Worm (Caenorhabditis elegans): ENCODE measurements around the gene akap-1.
A peak's percentile ranks its signal among the peaks of the same experiment; 100 is the strongest.

Gene akap-1

DNA sequence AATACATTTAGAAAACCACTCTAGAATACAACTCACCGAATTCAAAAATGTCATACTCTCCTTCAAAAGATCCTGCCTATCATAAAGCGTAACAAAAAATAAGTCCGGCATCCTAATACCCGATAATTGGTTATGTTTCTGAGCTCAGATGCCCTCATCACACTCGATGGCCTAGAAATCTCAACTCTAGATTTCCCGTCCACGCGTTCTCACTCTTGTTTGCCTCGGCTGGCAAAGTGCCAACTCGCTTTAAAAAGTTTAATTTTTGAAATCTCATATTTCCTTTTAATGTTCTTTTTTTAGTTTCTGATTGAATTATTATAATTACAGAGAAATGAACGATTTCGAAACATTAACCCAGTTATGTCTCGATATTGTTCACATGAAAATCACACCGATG lies 14.5 kb downstream of the akap-1 start, which contains the start of the genes C56G2.15 and thoc-2:
TSS of gene C56G2.15 (minus strand) at position 188 of the 400 bp plus-strand sequence.
TSS of gene thoc-2 (plus strand) at position 331 of the 400 bp plus-strand sequence.
- TF ChIP-seq lin-14 (GFP tag; optimal IDR thresholded peaks at IDR 0.05) = peak; percentile 41
- peak; percentile 18 to 37 for TF ChIP-seq lsy-2 (tag; optimal IDR thresholded peaks at IDR 0.05)
- no peak for TF ChIP-seq lin-13 (GFP tag; optimal IDR thresholded peaks at IDR 0.05)
- no peak for TF ChIP-seq hlh-17 (GFP tag; optimal IDR thresholded peaks at IDR 0.05; ENCODE audit: borderline replicate concordance)
- TF ChIP-seq nhr-85 (tag) = peak; percentile 64
- TF ChIP-seq egl-13 (tag; optimal IDR thresholded peaks at IDR 0.05) = no peak
- no peak for TF ChIP-seq lin-15B (tag; optimal IDR thresholded peaks at IDR 0.05)
- TF ChIP-seq efl-1 (optimal IDR thresholded peaks at IDR 0.05) = peak in 1 of 2 experiments; percentile 0
- TF ChIP-seq efl-1 (GFP tag; optimal IDR thresholded peaks at IDR 0.05 in 1 of 2) = peak; percentile 3 to 80
- no peak for TF ChIP-seq mab-9 (GFP tag; IDR thresholded peaks at IDR 0.05)
- TF ChIP-seq lir-3 (tag; optimal IDR thresholded peaks at IDR 0.05; ENCODE audit: poor library complexity) = no peak
- TF ChIP-seq fkh-8 (tag; optimal IDR thresholded peaks at IDR 0.05) = no peak
- TF ChIP-seq nhr-71 (tag; optimal IDR thresholded peaks at IDR 0.05) = peak; percentile 31
- TF ChIP-seq nhr-11 (tag; optimal IDR thresholded peaks at IDR 0.05) = no peak
- no peak for TF ChIP-seq nhr-28 (tag; optimal IDR thresholded peaks at IDR 0.05)
- peak; percentile 18 for TF ChIP-seq blmp-1 (tag; optimal IDR thresholded peaks at IDR 0.05)
- TF ChIP-seq rnt-1 (tag; optimal IDR thresholded peaks at IDR 0.05) = peak; percentile 32
- no peak for TF ChIP-seq dsc-1 (tag; optimal IDR thresholded peaks at IDR 0.05)
- no peak for TF ChIP-seq aha-1 (tag; optimal IDR thresholded peaks at IDR 0.05)
- TF ChIP-seq C34B4.2 (tag; optimal IDR thresholded peaks at IDR 0.05) = no peak
- peak; percentile 14 for TF ChIP-seq snu-23 (GFP tag; optimal IDR thresholded peaks at IDR 0.05)
- TF ChIP-seq pqm-1 (tag; optimal IDR thresholded peaks at IDR 0.05) = no peak
- TF ChIP-seq C16A3.4 (tag; optimal IDR thresholded peaks at IDR 0.05) = no peak
- TF ChIP-seq efl-3 (GFP tag; optimal IDR thresholded peaks at IDR 0.05) = no peak

DNA sequence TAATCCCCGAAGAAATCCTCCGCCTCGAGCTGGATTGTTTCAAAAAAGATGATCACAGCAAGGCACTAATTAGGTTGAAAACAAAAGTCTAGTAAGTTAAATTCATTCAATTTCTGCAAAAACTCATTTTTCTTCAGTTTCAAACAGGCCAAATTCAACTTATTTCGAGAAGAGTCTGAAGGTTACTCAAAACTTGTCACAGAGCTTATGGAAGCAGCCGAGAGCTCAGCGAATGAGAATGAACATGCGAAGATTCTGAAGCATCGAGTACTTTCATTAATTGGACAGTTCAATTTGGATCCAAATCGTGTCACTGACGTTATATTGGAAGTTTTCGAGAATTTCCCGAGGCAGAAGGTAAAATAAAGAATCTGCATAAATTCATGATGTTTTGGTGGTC lies 15.3 kb downstream of the akap-1 start:
- no peak for TF ChIP-seq pax-3 (tag; optimal IDR thresholded peaks at IDR 0.05)
- no peak for TF ChIP-seq C34B4.2 (tag; optimal IDR thresholded peaks at IDR 0.05)
- no peak for TF ChIP-seq fkh-4 (tag; optimal IDR thresholded peaks at IDR 0.05; ENCODE audit: borderline replicate concordance)
- no peak for TF ChIP-seq unc-62 (GFP tag; optimal IDR thresholded peaks at IDR 0.05)
- TF ChIP-seq lsy-2 (tag; optimal IDR thresholded peaks at IDR 0.05) = no peak
- no peak for TF ChIP-seq nhr-76 (tag; optimal IDR thresholded peaks at IDR 0.05)
- no peak for TF ChIP-seq lin-14 (GFP tag; optimal IDR thresholded peaks at IDR 0.05)
- no peak for TF ChIP-seq F16B12.6 (tag; optimal IDR thresholded peaks at IDR 0.05)

ce11 chrIII:6373850-6374474 lies 20.8 kb downstream of the akap-1 start:
- TF ChIP-seq aly-2 (tag; optimal IDR thresholded peaks at IDR 0.05) = peak; percentile 42
- no peak for TF ChIP-seq C34B4.2 (tag; optimal IDR thresholded peaks at IDR 0.05)
- no peak for TF ChIP-seq pax-3 (tag; optimal IDR thresholded peaks at IDR 0.05)
- TF ChIP-seq nhr-84 (tag; optimal IDR thresholded peaks at IDR 0.05) = no peak
- TF ChIP-seq nhr-12 (tag; optimal IDR thresholded peaks at IDR 0.05) = no peak
- no peak for TF ChIP-seq hpl-2 (GFP tag; optimal IDR thresholded peaks at IDR 0.05)
- no peak for TF ChIP-seq ceh-90 (tag; optimal IDR thresholded peaks at IDR 0.05)
- TF ChIP-seq efl-3 (GFP tag; optimal IDR thresholded peaks at IDR 0.05) = no peak
- TF ChIP-seq ceh-63 (GFP tag; optimal IDR thresholded peaks at IDR 0.05) = no peak
- TF ChIP-seq ztf-4 (tag; optimal IDR thresholded peaks at IDR 0.05) = no peak
- no peak for TF ChIP-seq nhr-237 (tag; optimal IDR thresholded peaks at IDR 0.05)
- TF ChIP-seq alr-1 (tag; optimal IDR thresholded peaks at IDR 0.05; ENCODE audit: borderline replicate concordance) = no peak
- TF ChIP-seq nhr-77 (tag; optimal IDR thresholded peaks at IDR 0.05) = peak; percentile 0
- TF ChIP-seq lin-39 (tag; optimal IDR thresholded peaks at IDR 0.05) = no peak
- TF ChIP-seq mab-9 (GFP tag; IDR thresholded peaks at IDR 0.05) = no peak
- TF ChIP-seq snu-23 (GFP tag; optimal IDR thresholded peaks at IDR 0.05) = no peak
- TF ChIP-seq zag-1 (tag; optimal IDR thresholded peaks at IDR 0.05) = no peak
- no peak for TF ChIP-seq hlh-17 (GFP tag; optimal IDR thresholded peaks at IDR 0.05; ENCODE audit: borderline replicate concordance)
- TF ChIP-seq nhr-47 (tag; optimal IDR thresholded peaks at IDR 0.05) = no peak
- no peak for TF ChIP-seq pqm-1 (tag; optimal IDR thresholded peaks at IDR 0.05)
- no peak for TF ChIP-seq egl-13 (tag; optimal IDR thresholded peaks at IDR 0.05)
- TF ChIP-seq nhr-19 (GFP tag; conservative IDR thresholded peaks at IDR 0.05) = no peak
- TF ChIP-seq sox-4 (tag; optimal IDR thresholded peaks at IDR 0.05) = no peak
- TF ChIP-seq efl-1 (optimal IDR thresholded peaks at IDR 0.05) = no peak
- peak in 1 of 2 experiments; percentile 85 for TF ChIP-seq efl-1 (GFP tag; optimal IDR thresholded peaks at IDR 0.05 in 1 of 2)
- TF ChIP-seq nhr-90 (tag; optimal IDR thresholded peaks at IDR 0.05; ENCODE audit: poor library complexity) = no peak
- no peak for TF ChIP-seq zip-4 (GFP tag; optimal IDR thresholded peaks at IDR 0.05)
- TF ChIP-seq isw-1 (GFP tag; IDR thresholded peaks at IDR 0.05) = no peak
- peak; percentile 42 for TF ChIP-seq nhr-85 (tag)
- TF ChIP-seq tlp-1 (tag; optimal IDR thresholded peaks at IDR 0.05) = no peak
- TF ChIP-seq ama-1 (optimal IDR thresholded peaks at IDR 0.05) = no peak
